Worm (Caenorhabditis elegans): ENCODE measurements around the gene srr-7.

Gene srr-7

ce11 chrV:15156504-15156903, 28.4 kb downstream of the srr-7 start:
- TF ChIP-seq lsy-2 (tag; optimal IDR thresholded peaks at IDR 0.05) = no peak
- TF ChIP-seq M03D4.4 (tag; optimal IDR thresholded peaks at IDR 0.05) = no peak
- no peak for TF ChIP-seq mls-2 (tag; optimal IDR thresholded peaks at IDR 0.05)
- no peak for TF ChIP-seq unc-120 (tag; optimal IDR thresholded peaks at IDR 0.05; ENCODE audit: poor library complexity, severe bottlenecking)
- TF ChIP-seq blmp-1 (tag; optimal IDR thresholded peaks at IDR 0.05) = no peak
- no peak for TF ChIP-seq nhr-76 (tag; optimal IDR thresholded peaks at IDR 0.05)
- TF ChIP-seq sem-2 (GFP tag; optimal IDR thresholded peaks at IDR 0.05) = no peak

DNA sequence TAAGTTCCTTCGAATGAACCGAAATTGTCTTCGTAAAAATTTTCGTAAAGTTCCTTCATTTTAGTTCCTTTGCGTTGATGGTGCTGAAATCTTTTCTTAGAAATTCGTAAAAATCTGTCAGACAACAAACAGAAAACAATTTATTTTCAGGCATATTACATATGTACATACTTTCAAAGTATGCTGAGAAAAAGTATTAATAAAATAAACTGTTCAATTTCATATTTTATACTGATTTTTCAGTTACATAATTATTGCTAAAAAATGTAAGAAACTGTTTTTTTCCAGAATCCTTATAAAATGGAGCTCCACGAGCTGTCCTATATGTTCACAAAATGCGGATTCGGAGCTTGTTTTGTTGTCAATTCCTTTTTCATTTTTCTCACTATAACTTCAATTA, 30.6 kb downstream of the srr-7 start, which contains the start of gene str-45:
TSS of gene str-45 (plus strand) at position 301 of the 400 bp plus-strand sequence.
- TF ChIP-seq ces-1 (GFP tag; optimal IDR thresholded peaks at IDR 0.05) = no peak
- no peak for TF ChIP-seq mls-2 (tag; optimal IDR thresholded peaks at IDR 0.05)
- no peak for TF ChIP-seq hlh-1 (tag; optimal IDR thresholded peaks at IDR 0.05)
- TF ChIP-seq pha-4 (tag; optimal IDR thresholded peaks at IDR 0.05) = no peak
- no peak for TF ChIP-seq ceh-83 (GFP tag; optimal IDR thresholded peaks at IDR 0.05)
- TF ChIP-seq nhr-12 (tag; optimal IDR thresholded peaks at IDR 0.05) = no peak
- no peak for TF ChIP-seq flh-1 (GFP tag; optimal IDR thresholded peaks at IDR 0.05)
- TF ChIP-seq lin-13 (tag; optimal IDR thresholded peaks at IDR 0.05) = no peak
- TF ChIP-seq lsy-2 (tag; optimal IDR thresholded peaks at IDR 0.05) = no peak
- TF ChIP-seq mep-1 (tag; optimal IDR thresholded peaks at IDR 0.05) = no peak
- TF ChIP-seq nhr-28 (tag; optimal IDR thresholded peaks at IDR 0.05) = no peak

DNA sequence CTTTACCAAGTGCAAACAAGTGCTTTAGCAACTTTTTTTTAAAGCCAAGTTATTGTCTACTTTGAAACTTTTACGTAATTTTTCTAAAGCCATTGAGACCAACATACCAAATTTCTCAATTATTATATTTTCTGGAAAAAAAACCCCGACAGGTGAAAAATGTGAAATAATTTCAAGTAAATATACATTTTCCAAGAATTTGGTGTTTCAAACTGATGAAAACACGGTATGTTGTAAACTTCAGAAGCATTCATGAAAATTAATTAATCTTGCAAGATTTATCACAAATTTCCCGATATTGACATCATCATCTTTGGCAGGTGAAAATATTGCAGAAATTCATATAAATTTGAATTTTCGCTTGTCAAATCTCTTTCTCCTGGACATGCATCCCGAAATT, 34.6 kb downstream of the srr-7 start, which contains the start of gene srz-11:
TSS of gene srz-11 (plus strand) at position 386 of the 400 bp plus-strand sequence.
- TF ChIP-seq sem-2 (GFP tag; optimal IDR thresholded peaks at IDR 0.05) (no peak), ztf-11 (tag; optimal IDR thresholded peaks at IDR 0.05) (no peak), sptf-1 (tag; optimal IDR thresholded peaks at IDR 0.05) (no peak), unc-62 (GFP tag; optimal IDR thresholded peaks at IDR 0.05) (no peak), ceh-83 (GFP tag; optimal IDR thresholded peaks at IDR 0.05) (no peak), ceh-43 (GFP tag; optimal IDR thresholded peaks at IDR 0.05) (no peak), drap-1 (GFP tag; optimal IDR thresholded peaks at IDR 0.05) (no peak), zip-8 (tag; optimal IDR thresholded peaks at IDR 0.05) (no peak), nhr-76 (tag; optimal IDR thresholded peaks at IDR 0.05) (no peak), hlh-1 (tag; optimal IDR thresholded peaks at IDR 0.05) (no peak)

DNA sequence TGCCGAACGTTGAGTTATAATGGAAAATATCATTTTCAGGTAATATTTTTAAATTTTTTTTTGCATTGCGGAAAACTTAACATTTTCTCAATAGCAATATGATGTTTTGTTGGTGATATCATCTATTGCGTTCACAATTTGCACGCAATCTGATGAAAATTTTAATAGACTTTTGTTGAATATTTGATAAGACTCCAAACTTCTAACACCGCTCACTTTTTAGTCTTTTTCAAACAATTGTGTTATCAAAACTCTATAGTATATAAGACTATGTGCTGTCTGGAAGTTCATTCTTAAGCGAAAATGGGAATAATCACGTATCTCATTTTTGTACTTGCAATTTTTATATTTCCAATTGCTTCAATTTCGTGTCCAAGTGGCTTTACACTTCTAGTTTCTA, 47.4 kb downstream of the srr-7 start, which contains the start of gene clec-47:
TSS of gene clec-47 (plus strand) at position 301 of the 400 bp plus-strand sequence.
- TF ChIP-seq cnd-1 (tag; optimal IDR thresholded peaks at IDR 0.05) (no peak), nhr-28 (tag; optimal IDR thresholded peaks at IDR 0.05) (no peak), unc-39 (tag; optimal IDR thresholded peaks at IDR 0.05) (no peak), unc-62 (GFP tag; optimal IDR thresholded peaks at IDR 0.05) (no peak), mab-5 (tag; optimal IDR thresholded peaks at IDR 0.05) (no peak), drap-1 (GFP tag; optimal IDR thresholded peaks at IDR 0.05) (no peak), blmp-1 (tag; optimal IDR thresholded peaks at IDR 0.05) (no peak), nhr-76 (tag; optimal IDR thresholded peaks at IDR 0.05) (no peak)
